Worm (Caenorhabditis elegans) whole organism, L3 larva: ENCODE data around the gene Y41C4A.6.

Experiments used
- nhr-23 ChIP-seq: fragments of 150-350 bp; optimal IDR thresholded peaks from 2 replicates; lab custom pipeline; 2014; ENCODE audit warnings: missing biosample characterization, missing genetic modification reagents, missing genetic modification characterization
- nhr-237 ChIP-seq: fragments of 150-350 bp; optimal IDR thresholded peaks from 2 replicates; lab custom pipeline; 2014; ENCODE audit warnings: missing biosample characterization, missing genetic modification characterization
- nhr-25 ChIP-seq: sonication (generic microtip); optimal IDR thresholded peaks from 2 replicates; lab custom pipeline; 2017; ENCODE audit warnings: missing biosample characterization, missing genetic modification characterization

ce11 chrIII:11719400-11719875 is 23.1 kb downstream of the Y41C4A.6 start, which contains the start of the genes elb-1 and Y41C4A.11:
- TF ChIP-seq nhr-25 (tag; lab: Kevin White, UChicago) = peak; percentile 47
- no peak for TF ChIP-seq nhr-237
- peak; percentile 55 for TF ChIP-seq nhr-23
